Fruit fly (Drosophila melanogaster) S2 (cell line): ENCODE measurements around the gene CG31189.

Source experiments
- CG8478 ChIP-seq: fragments of >200 bp; optimal IDR thresholded peaks from 2 replicates; lab custom pipeline; 2018
- CTCF ChIP-seq, 2 experiments: fragments of >200 bp; optimal IDR thresholded peaks; 2 replicates each; lab custom pipeline; 2018

- no peak for TF ChIP-seq CTCF (optimal IDR thresholded peaks at IDR 0.05; lab: Kevin White, UChicago)
- TF ChIP-seq CG8478 (lab: Kevin White, UChicago), result no peak
These were observed 21.6 kb downstream of the CG31189 start, which contains the start of gene peg for dm6 chr3R:21023902-21024541.
